Worm (Caenorhabditis elegans) whole organism, mixed stage, embryonic: Measurements from ENCODE around the gene F01G10.6.

Experiments used
- M03D4.4 ChIP-seq: sonication (generic microtip); optimal IDR thresholded peaks from 2 replicates; lab custom pipeline; 2017; ENCODE audit warnings: mild to moderate bottlenecking, missing genetic modification characterization, missing compliant biosample characterization
- bed-3 ChIP-seq: fragments of 200-800 bp; sonication (Bioruptor generic); optimal IDR thresholded peaks from 3 replicates; lab custom pipeline; 2018; ENCODE audit warnings: mild to moderate bottlenecking, missing genetic modification characterization, moderate library complexity, missing compliant biosample characterization
- blmp-1 ChIP-seq: fragments of 150-350 bp; optimal IDR thresholded peaks from 2 replicates; lab custom pipeline; 2014; ENCODE audit warnings: missing biosample characterization, missing genetic modification characterization
- ceh-39 ChIP-seq: fragments of 150-350 bp; optimal IDR thresholded peaks from 2 replicates; lab custom pipeline; 2014; ENCODE audit warnings: missing biosample characterization, missing genetic modification characterization
- ceh-43 ChIP-seq: fragments of 200-800 bp; sonication (Bioruptor generic); optimal IDR thresholded peaks from 2 replicates; lab custom pipeline; 2018; ENCODE audit warnings: mild to moderate bottlenecking, missing genetic modification characterization, moderate library complexity, missing compliant biosample characterization
- ces-1 ChIP-seq: fragments of 150-350 bp; optimal IDR thresholded peaks from 2 replicates; lab custom pipeline; 2014; ENCODE audit warnings: missing biosample characterization, missing genetic modification reagents, missing genetic modification characterization
- cnd-1 ChIP-seq: fragments of 200-800 bp; sonication (Bioruptor generic); optimal IDR thresholded peaks from 2 replicates; lab custom pipeline; 2018; ENCODE audit warnings: mild to moderate bottlenecking, missing genetic modification characterization, missing compliant biosample characterization
- drap-1 ChIP-seq: fragments of 200-800 bp; sonication (Bioruptor generic); optimal IDR thresholded peaks from 3 replicates; lab custom pipeline; 2018; ENCODE audit warnings: mild to moderate bottlenecking, missing genetic modification characterization, missing compliant biosample characterization
- elt-1 ChIP-seq: sonication (generic microtip); optimal IDR thresholded peaks from 2 replicates; lab custom pipeline; 2017; ENCODE audit warnings: missing genetic modification characterization, mild to moderate bottlenecking, missing compliant biosample characterization, antibody characterized with exemption, moderate library complexity, borderline replicate concordance; ENCODE audit not compliant: insufficient read depth
- flh-1 ChIP-seq: fragments of 200-800 bp; sonication (Bioruptor generic); optimal IDR thresholded peaks from 2 replicates; lab custom pipeline; 2018; ENCODE audit warnings: mild to moderate bottlenecking, missing genetic modification characterization, moderate library complexity, missing compliant biosample characterization
- ham-2 ChIP-seq: fragments of 200-800 bp; sonication (Bioruptor generic); optimal IDR thresholded peaks from 2 replicates; lab custom pipeline; 2018; ENCODE audit warnings: mild to moderate bottlenecking, missing genetic modification characterization, missing compliant biosample characterization
- hlh-1 ChIP-seq: fragments of 150-350 bp; optimal IDR thresholded peaks from 2 replicates; lab custom pipeline; 2014; ENCODE audit warnings: missing biosample characterization, missing genetic modification reagents, missing genetic modification characterization
- lin-13 ChIP-seq: fragments of 150-350 bp; optimal IDR thresholded peaks from 2 replicates; lab custom pipeline; 2014; ENCODE audit warnings: missing biosample characterization, missing genetic modification characterization
- lin-32 ChIP-seq: fragments of 200-800 bp; sonication (Bioruptor generic); optimal IDR thresholded peaks from 2 replicates; lab custom pipeline; 2018; ENCODE audit warnings: mild to moderate bottlenecking, missing genetic modification characterization, missing compliant biosample characterization
- lsy-2 ChIP-seq: fragments of 150-350 bp; optimal IDR thresholded peaks from 2 replicates; lab custom pipeline; 2014; ENCODE audit warnings: missing biosample characterization, missing genetic modification characterization
- mab-5 ChIP-seq: fragments of 150-350 bp; optimal IDR thresholded peaks from 2 replicates; lab custom pipeline; 2014; ENCODE audit warnings: missing biosample characterization, missing genetic modification characterization
- mep-1 ChIP-seq: fragments of 150-350 bp; optimal IDR thresholded peaks from 2 replicates; lab custom pipeline; 2017; ENCODE audit warnings: missing biosample characterization, missing genetic modification reagents, missing genetic modification characterization, inconsistent platforms
- nhr-12 ChIP-seq: fragments of 150-350 bp; optimal IDR thresholded peaks from 2 replicates; lab custom pipeline; 2014; ENCODE audit warnings: missing biosample characterization, missing genetic modification characterization
- nhr-2 ChIP-seq: fragments of 150-350 bp; optimal IDR thresholded peaks from 2 replicates; lab custom pipeline; 2014; ENCODE audit warnings: missing biosample characterization, missing genetic modification characterization
- nhr-28 ChIP-seq: fragments of 150-350 bp; optimal IDR thresholded peaks from 2 replicates; lab custom pipeline; 2014; ENCODE audit warnings: missing biosample characterization, missing genetic modification characterization
- nhr-76 ChIP-seq: sonication (generic microtip); optimal IDR thresholded peaks from 2 replicates; lab custom pipeline; 2017; ENCODE audit warnings: missing biosample characterization, missing genetic modification characterization
- pha-4 ChIP-seq: fragments of 150-350 bp; optimal IDR thresholded peaks from 2 replicates; lab custom pipeline; 2018; ENCODE audit warnings: missing biosample characterization, missing genetic modification reagents, missing genetic modification characterization
- sem-2 ChIP-seq: fragments of 200-800 bp; sonication (Bioruptor generic); optimal IDR thresholded peaks from 2 replicates; lab custom pipeline; 2018; ENCODE audit warnings: mild to moderate bottlenecking, missing genetic modification characterization, missing compliant biosample characterization
- sptf-1 ChIP-seq: sonication (generic microtip); optimal IDR thresholded peaks from 2 replicates; lab custom pipeline; 2017; ENCODE audit warnings: mild to moderate bottlenecking, missing genetic modification characterization, moderate library complexity, missing compliant biosample characterization
- unc-120 ChIP-seq: sonication (generic microtip); optimal IDR thresholded peaks from 2 replicates; lab custom pipeline; 2017; ENCODE audit warnings: missing genetic modification characterization, missing compliant biosample characterization; ENCODE audit not compliant: poor library complexity, severe bottlenecking
- unc-39 ChIP-seq: fragments of 150-350 bp; optimal IDR thresholded peaks from 2 replicates; lab custom pipeline; 2014; ENCODE audit warnings: missing biosample characterization, missing genetic modification characterization
- unc-62 ChIP-seq: fragments of 150-350 bp; optimal IDR thresholded peaks from 2 replicates; lab custom pipeline; 2014; ENCODE audit warnings: missing biosample characterization, missing genetic modification reagents, missing genetic modification characterization
- zip-8 ChIP-seq: fragments of 150-350 bp; optimal IDR thresholded peaks from 2 replicates; lab custom pipeline; 2014; ENCODE audit warnings: missing biosample characterization, missing genetic modification characterization
- ztf-11 ChIP-seq: fragments of 150-350 bp; optimal IDR thresholded peaks from 2 replicates; lab custom pipeline; 2014; ENCODE audit warnings: missing biosample characterization, missing genetic modification characterization

Gene F01G10.6

ce11 chrIV:10221187-10221586, 6.2 kb downstream of the F01G10.6 start, which contains the start of gene tram-1:
Gene tram-1, minus strand, starts transcription at chrIV:10221287.
- TF ChIP-seq mab-5 (tag; lab: Kevin White, UChicago) = no peak
- no peak for TF ChIP-seq unc-62 (GFP tag; lab: Kevin White, UChicago)
- no peak for TF ChIP-seq nhr-76 (tag; lab: Kevin White, UChicago)
- TF ChIP-seq elt-1 = no peak
- no peak for TF ChIP-seq blmp-1
- no peak for TF ChIP-seq sptf-1 (tag; lab: Kevin White, UChicago)

ce11 chrIV:10219208-10219607, 8.2 kb downstream of the F01G10.6 start, which contains the start of gene qns-1:
Gene qns-1, minus strand, starts transcription at chrIV:10219308.
- TF ChIP-seq nhr-12 (tag; lab: Kevin White, UChicago) = no peak
- no peak for TF ChIP-seq lin-32 (GFP tag; lab: Kevin White, UChicago)
- no peak for TF ChIP-seq ces-1 (GFP tag; lab: Kevin White, UChicago)
- TF ChIP-seq hlh-1 (tag; lab: Kevin White, UChicago) = no peak
- TF ChIP-seq unc-120 (tag; lab: Kevin White, UChicago) = no peak
- TF ChIP-seq, all 35 proteins: peak for 0

ce11 chrIV:10216704-10217296, 10.6 kb downstream of the F01G10.6 start:
- TF ChIP-seq sem-2 = no peak
- no peak for TF ChIP-seq pha-4 (tag; lab: Kevin White, UChicago)
- TF ChIP-seq nhr-2 (tag; lab: Kevin White, UChicago) = no peak
- TF ChIP-seq unc-39 (tag; lab: Kevin White, UChicago) = no peak
- no peak for TF ChIP-seq mab-5 (tag; lab: Kevin White, UChicago)
- TF ChIP-seq flh-1 (GFP tag; lab: Kevin White, UChicago) = no peak
- TF ChIP-seq ces-1 (GFP tag; lab: Kevin White, UChicago) = no peak

ce11 chrIV:10216078-10216477, 11.4 kb downstream of the F01G10.6 start, which contains the start of gene col-124:
Gene col-124, plus strand, starts transcription at chrIV:10216451.
- TF ChIP-seq nhr-12 (tag; lab: Kevin White, UChicago) = no peak
- no peak for TF ChIP-seq zip-8
- TF ChIP-seq hlh-1 (tag; lab: Kevin White, UChicago) = no peak
- no peak for TF ChIP-seq sptf-1 (tag; lab: Kevin White, UChicago)
- no peak for TF ChIP-seq cnd-1 (tag; lab: Kevin White, UChicago)
- TF ChIP-seq blmp-1 = no peak
- TF ChIP-seq unc-62 (GFP tag; lab: Kevin White, UChicago) = no peak
- TF ChIP-seq mab-5 (tag; lab: Kevin White, UChicago) = no peak
- TF ChIP-seq M03D4.4 (tag; lab: Kevin White, UChicago) = no peak
- no peak for TF ChIP-seq nhr-2 (tag; lab: Kevin White, UChicago)
- no peak for TF ChIP-seq unc-39 (tag; lab: Kevin White, UChicago)
- no peak for TF ChIP-seq nhr-28 (tag; lab: Kevin White, UChicago)
- TF ChIP-seq elt-1 = no peak

ce11 chrIV:10215393-10215792, 12.0 kb downstream of the F01G10.6 start:
- TF ChIP-seq zip-8 (no peak), sptf-1 (tag; lab: Kevin White, UChicago) (no peak), elt-1 (no peak), lsy-2 (tag; lab: Kevin White, UChicago) (no peak), ztf-11 (tag; lab: Kevin White, UChicago) (no peak), bed-3 (GFP tag; lab: Kevin White, UChicago) (no peak), flh-1 (GFP tag; lab: Kevin White, UChicago) (no peak), M03D4.4 (tag; lab: Kevin White, UChicago) (no peak), ceh-39 (tag; lab: Kevin White, UChicago) (no peak)

- TF ChIP-seq ceh-43 (GFP tag; lab: Kevin White, UChicago) (no peak), mep-1 (tag; lab: Kevin White, UChicago) (no peak), elt-1 (no peak), drap-1 (GFP tag; lab: Kevin White, UChicago) (no peak), ham-2 (no peak), lin-13 (tag; lab: Kevin White, UChicago) (no peak), blmp-1 (no peak), mab-5 (tag; lab: Kevin White, UChicago) (no peak), nhr-76 (tag; lab: Kevin White, UChicago) (no peak), sptf-1 (tag; lab: Kevin White, UChicago) (no peak), nhr-2 (tag; lab: Kevin White, UChicago) (no peak)
Measured at ce11 chrIV:10214811-10215210, 12.6 kb downstream of the F01G10.6 start, which contains the start of gene abt-1. Gene abt-1, minus strand, starts transcription at chrIV:10214911.
